Fruit fly (Drosophila melanogaster) whole organism: ENCODE data around the gene CG11694.

Source experiments
- EcR ChIP-seq, 2 experiments: fragments of >200 bp; optimal IDR thresholded peaks; 2 replicates each; lab custom pipeline; 2017; ENCODE audit warnings: missing biosample characterization in 2 of 2, missing genetic modification characterization in 2 of 2, missing genetic modification reagents in 2 of 2
- pan ChIP-seq: fragments of >200 bp; optimal IDR thresholded peaks from 2 replicates; lab custom pipeline; 2017

DNA sequence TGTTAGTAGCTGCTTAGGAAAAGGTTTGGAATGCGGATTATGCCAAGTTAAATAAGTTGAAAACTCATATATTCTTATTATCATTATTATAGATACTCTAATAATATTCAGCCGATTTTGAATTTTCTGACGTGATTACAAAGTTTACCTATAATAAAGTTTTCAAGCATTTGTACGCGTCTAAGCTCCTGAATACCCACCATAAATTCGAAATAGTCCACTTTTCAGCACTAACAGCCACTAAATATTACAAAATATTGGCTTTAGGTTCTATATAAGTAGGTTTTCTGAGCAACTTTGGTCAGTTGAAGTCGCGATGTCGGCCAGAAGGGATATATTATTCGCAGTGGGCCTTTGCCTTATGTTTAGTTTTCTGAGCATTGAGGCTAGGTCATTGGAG lies 12.1 kb upstream of the CG11694 start, which contains the start of gene CG7443:
- TF ChIP-seq EcR (GFP tag; optimal IDR thresholded peaks at IDR 0.05; lab: Kevin White, UChicago), result no peak
- no peak for TF ChIP-seq pan
